Worm (Caenorhabditis elegans) whole organism, midembryonic: ENCODE data around the gene ZK546.4.
"Not testable (repeated sequence)": the region's sequence is repeated elsewhere in the genome, so short reads cannot be mapped to it uniquely, and the experiment has no call there.

Source experiments
- T22C8.4 ChIP-seq: fragments of 200-800 bp; sonication (Bioruptor generic); IDR thresholded peaks from 2 replicates; pipeline ENCODE4 v1.3.6; 2022; ENCODE audit warnings: missing genetic modification characterization, missing compliant biosample characterization
- cog-1 ChIP-seq: sonication (generic microtip); optimal IDR thresholded peaks from 2 replicates; lab custom pipeline; 2016; ENCODE audit warnings: missing genetic modification characterization, missing compliant biosample characterization
- flt-1 ChIP-seq: fragments of 200-800 bp; sonication (Bioruptor generic); IDR thresholded peaks from 2 replicates; pipeline ENCODE4 v1.3.6; 2022; ENCODE audit warnings: missing genetic modification characterization, missing compliant biosample characterization
- klf-2 ChIP-seq: fragments of 200-800 bp; sonication (Bioruptor generic); conservative IDR thresholded peaks from 2 replicates; pipeline ENCODE4 v1.3.6; 2022; ENCODE audit warnings: missing genetic modification reagents, missing genetic modification characterization, missing compliant biosample characterization
- med-1 ChIP-seq: sonication (generic microtip); optimal IDR thresholded peaks from 2 replicates; lab custom pipeline; 2017; ENCODE audit warnings: missing genetic modification characterization, mild to moderate bottlenecking, missing compliant biosample characterization, antibody characterized with exemption, missing genetic modification reagents; ENCODE audit not compliant: insufficient read depth
- ref-1 ChIP-seq: fragments of 200-800 bp; sonication (Bioruptor generic); conservative IDR thresholded peaks from 2 replicates; pipeline ENCODE4 v1.3.6; 2022; ENCODE audit warnings: missing genetic modification reagents, missing genetic modification characterization, missing compliant biosample characterization
- tab-1 ChIP-seq: fragments of 200-800 bp; sonication (Bioruptor generic); IDR thresholded peaks from 2 replicates; pipeline ENCODE4 v1.3.6; 2022; ENCODE audit warnings: missing genetic modification characterization, missing compliant biosample characterization
- ztf-23 ChIP-seq: fragments of 200-800 bp; sonication (Bioruptor generic); IDR thresholded peaks from 2 replicates; pipeline ENCODE4 v1.3.6; 2022; ENCODE audit warnings: missing genetic modification reagents, missing genetic modification characterization, missing compliant biosample characterization
- ztf-29 ChIP-seq: fragments of 200-800 bp; sonication (Bioruptor generic); IDR thresholded peaks from 2 replicates; pipeline ENCODE4 v1.3.6; 2022; ENCODE audit warnings: missing genetic modification reagents, missing genetic modification characterization, missing compliant biosample characterization

Gene ZK546.4

ce11 chrII:4928367-4928766 is 9.5 kb upstream of the ZK546.4 start:
- TF ChIP-seq flt-1 (GFP tag; lab: Robert Waterston, UW) (peak; percentile 75), ref-1 (GFP tag; lab: Robert Waterston, UW) (peak; percentile 49; the same call in 1 of the 2 replicates), tab-1 (GFP tag; lab: Robert Waterston, UW) (peak; percentile 77; the same call in 1 of the 2 replicates)

ce11 chrII:4931286-4931685 is 6.6 kb upstream of the ZK546.4 start:
- TF ChIP-seq flt-1 (GFP tag; lab: Robert Waterston, UW) = no peak
- TF ChIP-seq med-1 (GFP tag; lab: Kevin White, UChicago) = no peak
- 0 out of 2 replicates have a peak, but pooled peaks have one; percentile 25 for TF ChIP-seq ztf-23 (GFP tag; lab: Robert Waterston, UW)
- no peak for TF ChIP-seq cog-1

ce11 chrII:4932727-4933126 is 5.1 kb upstream of the ZK546.4 start, which contains the start of gene msp-152:
TSS of gene msp-152 (plus strand) at chrII:4933027.
- TF ChIP-seq tab-1, ztf-29, ref-1 (GFP tag; lab: Robert Waterston, UW): not testable (repeated sequence)

- TF ChIP-seq med-1 (GFP tag; lab: Kevin White, UChicago) = no peak
- no peak for TF ChIP-seq flt-1 (GFP tag; lab: Robert Waterston, UW)
- no peak for TF ChIP-seq ref-1 (GFP tag; lab: Robert Waterston, UW)
These were observed 2.9 kb upstream of the ZK546.4 start, which contains the start of gene gst-30 for ce11 chrII:4934954-4935353. TSS of gene gst-30 (minus strand) at chrII:4935054.

- no peak for TF ChIP-seq cog-1
- TF ChIP-seq ztf-23 (GFP tag; lab: Robert Waterston, UW) = no peak
- no peak for TF ChIP-seq flt-1 (GFP tag; lab: Robert Waterston, UW)
- no peak for TF ChIP-seq tab-1 (GFP tag; lab: Robert Waterston, UW)
- TF ChIP-seq med-1 (GFP tag; lab: Kevin White, UChicago) = no peak
- no peak for TF ChIP-seq T22C8.4 (GFP tag; lab: Robert Waterston, UW)
- TF ChIP-seq ztf-29 (GFP tag; lab: Robert Waterston, UW) = no peak
- no peak for TF ChIP-seq ref-1 (GFP tag; lab: Robert Waterston, UW)
- TF ChIP-seq klf-2 (GFP tag; lab: Robert Waterston, UW) = no peak
These were observed 2.3 kb upstream of the ZK546.4 start, which contains the start of gene ZK546.5 for ce11 chrII:4935518-4935917. TSS of gene ZK546.5 (plus strand) at chrII:4935818.

- no peak for TF ChIP-seq flt-1 (GFP tag; lab: Robert Waterston, UW)
- TF ChIP-seq tab-1 (GFP tag; lab: Robert Waterston, UW) = no peak
- TF ChIP-seq T22C8.4 (GFP tag; lab: Robert Waterston, UW) = no peak
These were observed 3.2 kb downstream of the ZK546.4 start, which contains the start of gene cblc-1 for ce11 chrII:4941050-4941449. TSS of gene cblc-1 (minus strand) at chrII:4941150.

ce11 chrII:4941541-4942206 is 3.8 kb downstream of the ZK546.4 start, which contains the start of gene ZK546.19:
TSS of gene ZK546.19 (plus strand) at chrII:4941726.
- TF ChIP-seq tab-1 (GFP tag; lab: Robert Waterston, UW) (no peak), ztf-29 (GFP tag; lab: Robert Waterston, UW) (no peak), cog-1 (no peak), flt-1 (GFP tag; lab: Robert Waterston, UW) (no peak), T22C8.4 (GFP tag; lab: Robert Waterston, UW) (no peak), med-1 (GFP tag; lab: Kevin White, UChicago) (no peak), ref-1 (GFP tag; lab: Robert Waterston, UW) (no peak), klf-2 (GFP tag; lab: Robert Waterston, UW) (no peak), ztf-23 (GFP tag; lab: Robert Waterston, UW) (no peak)

ce11 chrII:4942397-4942796 is 4.6 kb downstream of the ZK546.4 start:
- TF ChIP-seq klf-2 (GFP tag; lab: Robert Waterston, UW) (peak; percentile 51; the same call in 1 of the 2 replicates), ztf-29 (GFP tag; lab: Robert Waterston, UW) (peak; percentile 90), ref-1 (GFP tag; lab: Robert Waterston, UW) (peak; percentile 66), flt-1 (GFP tag; lab: Robert Waterston, UW) (peak; percentile 93), med-1 (GFP tag; lab: Kevin White, UChicago) (peak; percentile 27), cog-1 (peak; percentile 71), ztf-23 (GFP tag; lab: Robert Waterston, UW) (peak; percentile 80), tab-1 (GFP tag; lab: Robert Waterston, UW) (peak; percentile 88), T22C8.4 (GFP tag; lab: Robert Waterston, UW) (peak; percentile 42)

ce11 chrII:4942829-4943228 is 5.0 kb downstream of the ZK546.4 start:
- no peak for TF ChIP-seq cog-1
- TF ChIP-seq flt-1 (GFP tag; lab: Robert Waterston, UW) = no peak
- no peak for TF ChIP-seq ref-1 (GFP tag; lab: Robert Waterston, UW)
- TF ChIP-seq klf-2 (GFP tag; lab: Robert Waterston, UW) = no peak
- TF ChIP-seq tab-1 (GFP tag; lab: Robert Waterston, UW) = no peak
- no peak for TF ChIP-seq ztf-23 (GFP tag; lab: Robert Waterston, UW)
- TF ChIP-seq ztf-29 (GFP tag; lab: Robert Waterston, UW) = no peak

- no peak for TF ChIP-seq tab-1 (GFP tag; lab: Robert Waterston, UW)
- TF ChIP-seq T22C8.4 (GFP tag; lab: Robert Waterston, UW) = no peak
- TF ChIP-seq ztf-29 (GFP tag; lab: Robert Waterston, UW) = no peak
- no peak for TF ChIP-seq flt-1 (GFP tag; lab: Robert Waterston, UW)
- no peak for TF ChIP-seq klf-2 (GFP tag; lab: Robert Waterston, UW)
- TF ChIP-seq med-1 (GFP tag; lab: Kevin White, UChicago) = no peak
- no peak for TF ChIP-seq ref-1 (GFP tag; lab: Robert Waterston, UW)
- no peak for TF ChIP-seq ztf-23 (GFP tag; lab: Robert Waterston, UW)
- TF ChIP-seq cog-1 = no peak
These were observed 6.0 kb downstream of the ZK546.4 start, which contains the start of gene mdt-4 for ce11 chrII:4943849-4944248. TSS of gene mdt-4 (minus strand) at chrII:4943949.
